Fruit fly (Drosophila melanogaster) whole organism: ENCODE results near the gene CG31875.

Source experiments
- CG8478 ChIP-seq: fragments of >200 bp; optimal IDR thresholded peaks from 2 replicates; lab custom pipeline; 2018; ENCODE audit warnings: inconsistent platforms
- Dll ChIP-seq: fragments of >200 bp; optimal IDR thresholded peaks from 2 replicates; lab custom pipeline; 2017
- EcR ChIP-seq, 2 experiments: fragments of >200 bp; optimal IDR thresholded peaks; 2 replicates each; lab custom pipeline; 2017; ENCODE audit warnings: missing biosample characterization in 2 of 2, missing genetic modification characterization in 2 of 2, missing genetic modification reagents in 2 of 2
- pan ChIP-seq: fragments of >200 bp; optimal IDR thresholded peaks from 2 replicates; lab custom pipeline; 2017
- psq ChIP-seq: fragments of >200 bp; optimal IDR thresholded peaks from 2 replicates; lab custom pipeline; 2017
- usp ChIP-seq: fragments of >200 bp; optimal IDR thresholded peaks from 2 replicates; lab custom pipeline; 2017; ENCODE audit warnings: missing biosample characterization, missing genetic modification characterization, mixed read lengths

dm6 chr2L:9989275-9989674, 13.3 kb downstream of the CG31875 start:
- no peak for TF ChIP-seq usp (GFP tag; lab: Kevin White, UChicago)
- no peak for TF ChIP-seq CG8478 (lab: Kevin White, UChicago)
- no peak for TF ChIP-seq Dll (lab: Kevin White, UChicago)
- TF ChIP-seq pan: no peak
- no peak for TF ChIP-seq psq (lab: Kevin White, UChicago)
- no peak for TF ChIP-seq EcR (GFP tag; optimal IDR thresholded peaks at IDR 0.05; lab: Kevin White, UChicago)
